Worm (Caenorhabditis elegans) whole organism, L4 larva: ENCODE data around the gene srt-64.

Source experiments
- D1046.2 ChIP-seq: fragments of 200-800 bp; sonication (Bioruptor generic); IDR thresholded peaks from 2 replicates; pipeline ENCODE4 v1.3.6; 2022; ENCODE audit warnings: missing genetic modification characterization, missing compliant biosample characterization
- F10B5.3 ChIP-seq: sonication (generic microtip); optimal IDR thresholded peaks from 2 replicates; lab custom pipeline; 2016; ENCODE audit warnings: mild to moderate bottlenecking, missing genetic modification characterization, missing compliant biosample characterization
- R02D3.7 ChIP-seq: fragments of 150-350 bp; sonication (generic microtip); optimal IDR thresholded peaks from 3 replicates; lab custom pipeline; 2014; ENCODE audit warnings: missing biosample characterization, missing genetic modification characterization
- T20F7.1 ChIP-seq: fragments of 200-800 bp; sonication (Bioruptor generic); optimal IDR thresholded peaks from 2 replicates; lab custom pipeline; 2018; ENCODE audit warnings: mild to moderate bottlenecking, missing genetic modification characterization, missing compliant biosample characterization
- Y5F2A.4 ChIP-seq: fragments of 200-800 bp; sonication (Bioruptor generic); optimal IDR thresholded peaks from 2 replicates; lab custom pipeline; 2018; ENCODE audit warnings: mild to moderate bottlenecking, missing genetic modification characterization, missing compliant biosample characterization
- ZK546.5 ChIP-seq, 2 experiments: sonication (generic microtip); optimal IDR thresholded peaks; 2 replicates each; lab custom pipeline; 2017; ENCODE audit warnings: missing biosample characterization in 2 of 2, missing genetic modification characterization in 2 of 2
- ama-1 ChIP-seq: fragments of 150-350 bp; optimal IDR thresholded peaks from 2 replicates; lab custom pipeline; 2014; ENCODE audit warnings: inconsistent platforms, mixed read lengths
- ceh-32 ChIP-seq: sonication (generic microtip); optimal IDR thresholded peaks from 2 replicates; lab custom pipeline; 2016; ENCODE audit warnings: mild to moderate bottlenecking, missing genetic modification characterization, missing compliant biosample characterization; ENCODE audit not compliant: poor library complexity
- ces-1 ChIP-seq: fragments of 150-350 bp; sonication (generic microtip); optimal IDR thresholded peaks from 4 replicates; lab custom pipeline; 2014; ENCODE audit warnings: missing biosample characterization, missing genetic modification reagents, missing genetic modification characterization
- ctbp-1 ChIP-seq: fragments of 200-800 bp; sonication (Bioruptor generic); IDR thresholded peaks from 2 replicates; pipeline ENCODE4 v1.3.6; 2022; ENCODE audit warnings: missing genetic modification reagents, missing genetic modification characterization, missing compliant biosample characterization
- daf-12 ChIP-seq: fragments of 150-350 bp; optimal IDR thresholded peaks from 2 replicates; lab custom pipeline; 2014; ENCODE audit warnings: missing biosample characterization, missing genetic modification reagents, missing genetic modification characterization
- dmd-9 ChIP-seq: fragments of 200-800 bp; sonication (Bioruptor generic); IDR thresholded peaks from 2 replicates; pipeline ENCODE4 v1.3.6; 2022; ENCODE audit warnings: missing genetic modification reagents, missing genetic modification characterization, missing compliant biosample characterization
- dpl-1 ChIP-seq: fragments of 150-350 bp; optimal IDR thresholded peaks from 2 replicates; lab custom pipeline; 2014; ENCODE audit warnings: missing biosample characterization, missing genetic modification reagents, missing genetic modification characterization
- fkh-10 ChIP-seq: fragments of 150-350 bp; optimal IDR thresholded peaks from 2 replicates; lab custom pipeline; 2014; ENCODE audit warnings: missing biosample characterization, missing genetic modification reagents, missing genetic modification characterization
- fos-1 ChIP-seq: fragments of 150-350 bp; optimal IDR thresholded peaks from 2 replicates; lab custom pipeline; 2014; ENCODE audit warnings: missing biosample characterization, missing genetic modification characterization
- hif-1 ChIP-seq, 2 experiments: sonication (generic microtip); optimal IDR thresholded peaks; 2 replicates each; lab custom pipeline; 2016 to 2017; ENCODE audit warnings: missing compliant biosample characterization in 2 of 2, missing genetic modification characterization in 2 of 2, missing genetic modification reagents in 2 of 2, missing genotype in 2 of 2, mild to moderate bottlenecking in 1 of 2
- hlh-30 ChIP-seq: sonication (generic microtip); optimal IDR thresholded peaks from 2 replicates; lab custom pipeline; 2017; ENCODE audit warnings: antibody characterized with exemption, mild to moderate bottlenecking, missing genetic modification characterization, missing compliant biosample characterization; ENCODE audit not compliant: insufficient read depth
- lim-7 ChIP-seq: fragments of 200-800 bp; sonication (Bioruptor generic); IDR thresholded peaks from 2 replicates; pipeline ENCODE4 v1.3.6; 2022; ENCODE audit warnings: missing genetic modification characterization, missing compliant biosample characterization
- lin-39 ChIP-seq: fragments of 150-350 bp; optimal IDR thresholded peaks from 2 replicates; lab custom pipeline; 2014; ENCODE audit warnings: missing biosample characterization, missing genetic modification reagents, missing genetic modification characterization
- mdl-1 ChIP-seq, 2 experiments: fragments of 150-350 bp in 1 of 2; sonication (generic microtip) in 1 of 2; optimal IDR thresholded peaks; 2 replicates each; lab custom pipeline; 2014 to 2017; ENCODE audit warnings: missing biosample characterization in 2 of 2, missing genetic modification characterization in 2 of 2
- mep-1 ChIP-seq: fragments of 150-350 bp; sonication (generic microtip); optimal IDR thresholded peaks from 3 replicates; lab custom pipeline; 2014; ENCODE audit warnings: missing biosample characterization, missing genetic modification characterization
- nhr-41 ChIP-seq: fragments of 200-800 bp; sonication (Bioruptor generic); IDR thresholded peaks from 2 replicates; pipeline ENCODE4 v1.3.6; 2022; ENCODE audit warnings: missing genetic modification reagents, missing genetic modification characterization, missing compliant biosample characterization
- nhr-76 ChIP-seq: fragments of 150-350 bp; optimal IDR thresholded peaks from 2 replicates; lab custom pipeline; 2014; ENCODE audit warnings: missing biosample characterization, missing genetic modification characterization
- nhr-77 ChIP-seq: fragments of 150-350 bp; optimal IDR thresholded peaks from 2 replicates; lab custom pipeline; 2014; ENCODE audit warnings: missing biosample characterization, missing genetic modification characterization
- pqm-1 ChIP-seq: sonication (generic microtip); optimal IDR thresholded peaks from 2 replicates; lab custom pipeline; 2017; ENCODE audit warnings: missing biosample characterization, missing genetic modification characterization
- rbr-2 ChIP-seq: sonication (generic microtip); optimal IDR thresholded peaks from 2 replicates; lab custom pipeline; 2016; ENCODE audit warnings: missing genotype, missing genetic modification characterization, missing compliant biosample characterization
- set-16 ChIP-seq: fragments of 200-800 bp; sonication (Bioruptor generic); IDR thresholded peaks from 2 replicates; pipeline ENCODE4 v1.3.6; 2022; ENCODE audit warnings: missing genetic modification reagents, missing genetic modification characterization, missing compliant biosample characterization
- skn-1 ChIP-seq: fragments of 150-350 bp; optimal IDR thresholded peaks from 2 replicates; lab custom pipeline; 2014; ENCODE audit warnings: missing biosample characterization, missing genetic modification characterization
- snpc-1.2 ChIP-seq: fragments of 200-800 bp; sonication (Bioruptor generic); IDR thresholded peaks from 2 replicates; pipeline ENCODE4 v1.3.6; 2022; ENCODE audit warnings: missing genetic modification reagents, missing genetic modification characterization, missing compliant biosample characterization
- spr-1 ChIP-seq: sonication (generic microtip); optimal IDR thresholded peaks from 2 replicates; lab custom pipeline; 2016; ENCODE audit warnings: mild to moderate bottlenecking, missing genetic modification characterization, missing compliant biosample characterization
- unc-62 ChIP-seq, 3 experiments: fragments of 150-350 bp in 1 of 3; sonication (generic microtip); optimal IDR thresholded peaks in 2 of 3; peaks in 1 of 3; 1 replicate in 1 of 3; 2 replicates in 2 of 3; lab custom pipeline; 2014 to 2017; ENCODE audit warnings: missing biosample characterization in 3 of 3, missing genetic modification characterization in 3 of 3, missing genetic modification reagents in 3 of 3, missing genotype in 1 of 3
- vab-7 ChIP-seq: fragments of 200-800 bp; sonication (Bioruptor generic); IDR thresholded peaks from 2 replicates; pipeline ENCODE4 v1.3.6; 2022; ENCODE audit warnings: missing genetic modification reagents, missing genetic modification characterization, missing compliant biosample characterization

srt-64 gene

ce11 chrV:5203643-5204042 is 34.2 kb upstream of the srt-64 start:
- TF ChIP-seq D1046.2 (GFP tag; lab: Robert Waterston, UW): no peak
- TF ChIP-seq mep-1 (tag; lab: Kevin White, UChicago): no peak
- TF ChIP-seq nhr-77 (tag; lab: Kevin White, UChicago): no peak
- TF ChIP-seq mdl-1 (tag; optimal IDR thresholded peaks at IDR 0.05; lab: Kevin White, UChicago): no peak
- no peak for TF ChIP-seq ces-1
- no peak for TF ChIP-seq set-16
- no peak for TF ChIP-seq pqm-1 (tag; lab: Kevin White, UChicago)
- TF ChIP-seq nhr-41 (GFP tag; lab: Robert Waterston, UW): no peak
- TF ChIP-seq snpc-1.2: no peak
- no peak for TF ChIP-seq ZK546.5 (tag; optimal IDR thresholded peaks at IDR 0.05; lab: Kevin White, UChicago)
- no peak for TF ChIP-seq daf-12

- TF ChIP-seq unc-62 (GFP tag; optimal IDR thresholded peaks at IDR 0.05 in 1 of 2; lab: Kevin White, UChicago) (peak in 1 of 2 experiments; percentile 79), unc-62 (tag; optimal IDR thresholded peaks at IDR 0.05; lab: Kevin White, UChicago) (no peak), F10B5.3 (tag; lab: Kevin White, UChicago) (no peak)
These were observed 32.2 kb upstream of the srt-64 start for ce11 chrV:5201706-5202105.

- TF ChIP-seq ZK546.5 (tag; optimal IDR thresholded peaks at IDR 0.05; lab: Kevin White, UChicago): no peak
- TF ChIP-seq unc-62 (GFP tag; optimal IDR thresholded peaks at IDR 0.05 in 1 of 2; lab: Kevin White, UChicago): peak in 1 of 2 experiments; percentile 44
- no peak for TF ChIP-seq unc-62 (tag; optimal IDR thresholded peaks at IDR 0.05; lab: Kevin White, UChicago)
- peak; percentile 51 for TF ChIP-seq fkh-10 (GFP tag; lab: Kevin White, UChicago)
- peak; percentile 8 for TF ChIP-seq rbr-2 (tag; lab: Kevin White, UChicago)
- no peak for TF ChIP-seq T20F7.1 (GFP tag; lab: Kevin White, UChicago)
- no peak for TF ChIP-seq skn-1 (tag; lab: Kevin White, UChicago)
- no peak for TF ChIP-seq dmd-9
- peak; percentile 91 for TF ChIP-seq ces-1
- TF ChIP-seq pqm-1 (tag; lab: Kevin White, UChicago): no peak
- no peak for TF ChIP-seq ceh-32 (tag; lab: Kevin White, UChicago)
- TF ChIP-seq fos-1: no peak
- no peak for TF ChIP-seq ctbp-1
- no peak for TF ChIP-seq nhr-76 (tag; lab: Kevin White, UChicago)
- TF ChIP-seq vab-7 (GFP tag; lab: Robert Waterston, UW): no peak
- no peak for TF ChIP-seq Y5F2A.4
- no peak for TF ChIP-seq R02D3.7 (tag; lab: Kevin White, UChicago)
- no peak for TF ChIP-seq hif-1 (tag; optimal IDR thresholded peaks at IDR 0.05; lab: Kevin White, UChicago)
- TF ChIP-seq hlh-30: no peak
These were observed 30.7 kb upstream of the srt-64 start for ce11 chrV:5200188-5200587.

- TF ChIP-seq nhr-77 (tag; lab: Kevin White, UChicago): no peak
- no peak for TF ChIP-seq lin-39 (tag; lab: Kevin White, UChicago)
These were observed 28.8 kb upstream of the srt-64 start, which contains the start of gene Y47A7.2 for ce11 chrV:5198240-5198639. Gene Y47A7.2, minus strand, starts transcription at chrV:5198340.

- no peak for TF ChIP-seq skn-1 (tag; lab: Kevin White, UChicago)
- TF ChIP-seq nhr-77 (tag; lab: Kevin White, UChicago): no peak
- no peak for TF ChIP-seq lim-7
- no peak for TF ChIP-seq rbr-2 (tag; lab: Kevin White, UChicago)
- no peak for TF ChIP-seq spr-1 (tag; lab: Kevin White, UChicago)
- no peak for TF ChIP-seq mdl-1 (tag; optimal IDR thresholded peaks at IDR 0.05; lab: Kevin White, UChicago)
- TF ChIP-seq dpl-1: no peak
- no peak for TF ChIP-seq D1046.2 (GFP tag; lab: Robert Waterston, UW)
- no peak for TF ChIP-seq ama-1 (lab: Kevin White, UChicago)
These were observed 25.0 kb upstream of the srt-64 start, which contains the start of gene abu-8 for ce11 chrV:5194508-5194907. Gene abu-8, minus strand, starts transcription at chrV:5194608.
